Fruit fly (Drosophila melanogaster) whole organism, embryonic: ENCODE data around the gene Tsen54.

Experiments used
- CG10366 ChIP-seq: fragments of 200-800 bp; sonication (Bioruptor generic); IDR thresholded peaks from 2 replicates; pipeline ENCODE4 v1.3.6; 2022; ENCODE audit warnings: missing biosample characterization, missing genetic modification characterization
- CG10565 ChIP-seq: fragments of 200-800 bp; sonication (Bioruptor generic); optimal IDR thresholded peaks from 3 replicates; lab custom pipeline; 2016; ENCODE audit warnings: missing biosample characterization, mild to moderate bottlenecking, missing genetic modification characterization
- CG11247 ChIP-seq: fragments of 200-800 bp; sonication (Bioruptor generic); IDR thresholded peaks from 2 replicates; pipeline ENCODE4 v1.3.6; 2022; ENCODE audit warnings: missing biosample characterization, missing genetic modification characterization
- CG11398 ChIP-seq: fragments of 200-800 bp; sonication (Bioruptor generic); optimal IDR thresholded peaks from 2 replicates; lab custom pipeline; 2016; ENCODE audit warnings: missing biosample characterization, missing genetic modification characterization
- CG13894 ChIP-seq: fragments of 200-800 bp; sonication (Bioruptor generic); optimal IDR thresholded peaks from 3 replicates; lab custom pipeline; 2018; ENCODE audit warnings: missing biosample characterization, mild to moderate bottlenecking, missing genetic modification characterization, moderate library complexity
- CG14050 ChIP-seq: fragments of 200-800 bp; sonication (Bioruptor generic); IDR thresholded peaks from 3 replicates; pipeline ENCODE4 v1.3.6; 2022; ENCODE audit warnings: missing biosample characterization, missing genetic modification characterization
- CG1529 ChIP-seq: fragments of 200-800 bp; sonication (Bioruptor generic); optimal IDR thresholded peaks from 3 replicates; lab custom pipeline; 2018; ENCODE audit warnings: missing biosample characterization, missing genetic modification characterization
- CG1603 ChIP-seq: fragments of 200-800 bp; sonication (Bioruptor generic); optimal IDR thresholded peaks from 2 replicates; lab custom pipeline; 2019; ENCODE audit warnings: missing biosample characterization, mild to moderate bottlenecking, missing genetic modification characterization, moderate library complexity
- CG16815 ChIP-seq: fragments of 200-800 bp; sonication (Bioruptor generic); optimal IDR thresholded peaks from 3 replicates; lab custom pipeline; 2017; ENCODE audit warnings: missing biosample characterization, mild to moderate bottlenecking, missing genetic modification characterization
- CG17186 ChIP-seq: fragments of 200-800 bp; sonication (Bioruptor generic); optimal IDR thresholded peaks from 3 replicates; lab custom pipeline; 2017; ENCODE audit warnings: missing biosample characterization, missing genetic modification reagents, missing genetic modification characterization
- CG17328 ChIP-seq: fragments of 200-800 bp; sonication (Bioruptor generic); IDR thresholded peaks from 2 replicates; pipeline ENCODE4 v1.3.6; 2022; ENCODE audit warnings: missing biosample characterization, missing genetic modification characterization
- CG18011 ChIP-seq: fragments of 200-800 bp; sonication (Bioruptor generic); optimal IDR thresholded peaks from 2 replicates; lab custom pipeline; 2017; ENCODE audit warnings: missing biosample characterization, missing genetic modification characterization, mild to moderate bottlenecking, moderate library complexity, missing genotype
- CG18262 ChIP-seq: fragments of 200-800 bp; optimal IDR thresholded peaks from 3 replicates; lab custom pipeline; 2019; ENCODE audit warnings: missing biosample characterization, mild to moderate bottlenecking, missing genetic modification characterization, moderate library complexity
- CG18619 ChIP-seq: fragments of 200-800 bp; sonication (Bioruptor generic); optimal IDR thresholded peaks from 3 replicates; lab custom pipeline; 2017; ENCODE audit warnings: missing biosample characterization, mild to moderate bottlenecking, missing genetic modification characterization
- CG30403 ChIP-seq: fragments of 200-800 bp; sonication (Bioruptor generic); optimal IDR thresholded peaks from 3 replicates; lab custom pipeline; 2016; ENCODE audit warnings: missing biosample characterization, missing genetic modification characterization
- CG3065 ChIP-seq: fragments of 200-800 bp; sonication (Bioruptor generic); optimal IDR thresholded peaks from 2 replicates; lab custom pipeline; 2016; ENCODE audit warnings: missing biosample characterization, missing genetic modification characterization
- CG32772 ChIP-seq: fragments of 200-800 bp; sonication (Bioruptor generic); IDR thresholded peaks from 2 replicates; pipeline ENCODE4 v1.3.6; 2022; ENCODE audit warnings: missing biosample characterization, missing genetic modification characterization
- CG3995 ChIP-seq: fragments of 200-800 bp; sonication (Bioruptor generic); optimal IDR thresholded peaks from 3 replicates; lab custom pipeline; 2016; ENCODE audit warnings: missing biosample characterization, missing genetic modification characterization
- CG5953 ChIP-seq: fragments of 200-800 bp; sonication (Bioruptor generic); IDR thresholded peaks from 2 replicates; pipeline ENCODE4 v1.3.6; 2022; ENCODE audit warnings: missing biosample characterization, missing genetic modification characterization
- CG7556 ChIP-seq: fragments of 200-800 bp; sonication (Bioruptor generic); optimal IDR thresholded peaks from 2 replicates; lab custom pipeline; 2017; ENCODE audit warnings: missing biosample characterization, mild to moderate bottlenecking, missing genetic modification characterization
- CG8089 ChIP-seq: fragments of 200-800 bp; sonication (Bioruptor generic); optimal IDR thresholded peaks from 3 replicates; lab custom pipeline; 2016; ENCODE audit warnings: missing biosample characterization, missing genetic modification characterization
- CG8388 ChIP-seq: fragments of 200-800 bp; sonication (Bioruptor generic); optimal IDR thresholded peaks from 2 replicates; lab custom pipeline; 2019; ENCODE audit warnings: missing biosample characterization, mild to moderate bottlenecking, missing genetic modification characterization, moderate library complexity
- D19B ChIP-seq: fragments of 200-800 bp; sonication (Bioruptor generic); optimal IDR thresholded peaks from 2 replicates; lab custom pipeline; 2017; ENCODE audit warnings: missing biosample characterization, mild to moderate bottlenecking, missing genetic modification characterization
- Drgx ChIP-seq: fragments of 200-800 bp; sonication (Bioruptor generic); IDR thresholded peaks from 2 replicates; pipeline ENCODE4 v1.3.6; 2022; ENCODE audit warnings: missing biosample characterization, missing genetic modification characterization
- Eip74EF ChIP-seq, 2 experiments: fragments of 200-800 bp in 1 of 2; fragments of >200 bp in 1 of 2; sonication (Bioruptor generic) in 1 of 2; optimal IDR thresholded peaks; 2 replicates each; lab custom pipeline; 2017 to 2019; ENCODE audit warnings: missing biosample characterization in 2 of 2, missing genetic modification characterization in 2 of 2, mild to moderate bottlenecking in 1 of 2, moderate library complexity in 1 of 2
- HLH54F ChIP-seq: fragments of 200-800 bp; sonication (Bioruptor generic); optimal IDR thresholded peaks from 3 replicates; lab custom pipeline; 2016; ENCODE audit warnings: missing biosample characterization, missing genetic modification characterization
- Med ChIP-seq: fragments of 200-800 bp; sonication (Bioruptor generic); peaks from one replicate; lab custom pipeline; 2016; ENCODE audit warnings: missing biosample characterization, missing genetic modification characterization, mild to moderate bottlenecking, inconsistent platforms, moderate library complexity
- NC2β ChIP-seq: fragments of 200-800 bp; sonication (Bioruptor generic); optimal IDR thresholded peaks from 2 replicates; lab custom pipeline; 2016; ENCODE audit warnings: missing biosample characterization, missing genetic modification characterization
- NFAT ChIP-seq: fragments of 200-800 bp; sonication (Bioruptor generic); IDR thresholded peaks from 2 replicates; pipeline ENCODE4 v1.3.6; 2022; ENCODE audit warnings: missing biosample characterization, missing genetic modification characterization
- Ptx1 ChIP-seq: fragments of 200-800 bp; sonication (Bioruptor generic); IDR thresholded peaks from 2 replicates; pipeline ENCODE4 v1.3.6; 2022; ENCODE audit warnings: missing biosample characterization, missing genetic modification characterization
- ato ChIP-seq: fragments of 200-800 bp; sonication (Bioruptor generic); IDR thresholded peaks from 2 replicates; pipeline ENCODE4 v1.3.6; 2022; ENCODE audit warnings: missing biosample characterization, missing genetic modification characterization; ENCODE audit not compliant: partially characterized antibody
- chm ChIP-seq: fragments of 200-800 bp; sonication (Bioruptor generic); IDR thresholded peaks from 2 replicates; pipeline ENCODE4 v1.3.6; 2022; ENCODE audit warnings: missing biosample characterization, missing genetic modification characterization
- ci ChIP-seq: fragments of 200-800 bp; sonication (Bioruptor generic); IDR thresholded peaks from 3 replicates; pipeline ENCODE4 v1.3.6; 2022; ENCODE audit warnings: missing biosample characterization, missing genetic modification characterization
- dysf ChIP-seq: fragments of 200-800 bp; sonication (Bioruptor generic); IDR thresholded peaks from 3 replicates; pipeline ENCODE4 v1.3.6; 2022; ENCODE audit warnings: missing biosample characterization, missing genetic modification characterization
- en ChIP-seq: fragments of 200-800 bp; sonication (Bioruptor generic); optimal IDR thresholded peaks from 2 replicates; lab custom pipeline; 2016; ENCODE audit warnings: missing biosample characterization, missing genetic modification characterization
- grau ChIP-seq: fragments of 200-800 bp; optimal IDR thresholded peaks from 3 replicates; lab custom pipeline; 2019; ENCODE audit warnings: missing biosample characterization, mild to moderate bottlenecking, missing genetic modification characterization, moderate library complexity
- jing ChIP-seq: fragments of 200-800 bp; sonication (Bioruptor generic); optimal IDR thresholded peaks from 2 replicates; lab custom pipeline; 2018; ENCODE audit warnings: missing biosample characterization, mild to moderate bottlenecking, missing genetic modification characterization
- lov ChIP-seq, 2 experiments: fragments of 200-800 bp in 1 of 2; fragments of >200 bp in 1 of 2; sonication (Bioruptor generic) in 1 of 2; IDR thresholded peaks in 1 of 2; optimal IDR thresholded peaks in 1 of 2; 2 replicates in 1 of 2; 3 replicates in 1 of 2; pipeline versions ENCODE4 v1.3.6 to Lab custom; 2017 to 2022; ENCODE audit warnings: missing biosample characterization in 1 of 2, missing genetic modification characterization in 1 of 2
- nerfin-2 ChIP-seq: fragments of 200-800 bp; sonication (Bioruptor generic); IDR thresholded peaks from 2 replicates; pipeline ENCODE4 v1.3.6; 2022; ENCODE audit warnings: missing biosample characterization, missing genetic modification characterization; ENCODE audit not compliant: partially characterized antibody
- nmo ChIP-seq: fragments of 200-800 bp; sonication (Bioruptor generic); optimal IDR thresholded peaks from 2 replicates; lab custom pipeline; 2018; ENCODE audit warnings: missing biosample characterization, mild to moderate bottlenecking, missing genetic modification characterization, moderate library complexity
- ranshi ChIP-seq: fragments of 200-800 bp; sonication (Bioruptor generic); IDR thresholded peaks from 2 replicates; pipeline ENCODE4 v1.3.6; 2022; ENCODE audit warnings: missing biosample characterization, missing genetic modification characterization
- rib ChIP-seq: fragments of 200-800 bp; sonication (Bioruptor generic); IDR thresholded peaks from 2 replicates; pipeline ENCODE4 v1.3.6; 2022; ENCODE audit warnings: missing biosample characterization, missing genetic modification characterization
- row ChIP-seq: fragments of 200-800 bp; sonication (Bioruptor generic); IDR thresholded peaks from 3 replicates; pipeline ENCODE4 v1.3.6; 2022; ENCODE audit warnings: missing biosample characterization, missing genetic modification characterization
- sc ChIP-seq, 3 experiments: fragments of >200 bp in 2 of 3; fragments of 200-800 bp in 1 of 3; sonication (Bioruptor generic) in 1 of 3; optimal IDR thresholded peaks; 2 replicates in 2 of 3; 3 replicates in 1 of 3; lab custom pipeline; 2017; ENCODE audit warnings: mild to moderate bottlenecking in 1 of 3, missing biosample characterization in 1 of 3, missing genetic modification characterization in 1 of 3, missing genetic modification reagents in 1 of 3
- sens ChIP-seq: fragments of 200-800 bp; sonication (Bioruptor generic); peaks from one replicate; lab custom pipeline; 2016; ENCODE audit warnings: missing biosample characterization, missing genetic modification characterization
- slbo ChIP-seq: fragments of 200-800 bp; sonication (Bioruptor generic); IDR thresholded peaks from 2 replicates; pipeline ENCODE4 v1.3.6; 2022; ENCODE audit warnings: missing biosample characterization, missing genetic modification characterization
- slou ChIP-seq: fragments of 200-800 bp; sonication (Bioruptor generic); optimal IDR thresholded peaks from 3 replicates; lab custom pipeline; 2016; ENCODE audit warnings: missing biosample characterization, missing genetic modification characterization
- tup ChIP-seq: fragments of 200-800 bp; sonication (Bioruptor generic); optimal IDR thresholded peaks from 2 replicates; lab custom pipeline; 2016; ENCODE audit warnings: missing biosample characterization, mild to moderate bottlenecking, missing genetic modification characterization, moderate library complexity
- usp ChIP-seq: fragments of >200 bp; optimal IDR thresholded peaks from 2 replicates; lab custom pipeline; 2017; ENCODE audit warnings: missing biosample characterization, missing genetic modification characterization
- wor ChIP-seq: fragments of 200-800 bp; sonication (Bioruptor generic); IDR thresholded peaks from 2 replicates; pipeline ENCODE4 v1.3.6; 2022; ENCODE audit warnings: missing biosample characterization, missing genetic modification characterization
- z ChIP-seq: fragments of 200-800 bp; sonication (Bioruptor generic); IDR thresholded peaks from 3 replicates; pipeline ENCODE4 v1.3.6; 2022; ENCODE audit warnings: missing biosample characterization, missing genetic modification characterization

The Tsen54 gene

DNA sequence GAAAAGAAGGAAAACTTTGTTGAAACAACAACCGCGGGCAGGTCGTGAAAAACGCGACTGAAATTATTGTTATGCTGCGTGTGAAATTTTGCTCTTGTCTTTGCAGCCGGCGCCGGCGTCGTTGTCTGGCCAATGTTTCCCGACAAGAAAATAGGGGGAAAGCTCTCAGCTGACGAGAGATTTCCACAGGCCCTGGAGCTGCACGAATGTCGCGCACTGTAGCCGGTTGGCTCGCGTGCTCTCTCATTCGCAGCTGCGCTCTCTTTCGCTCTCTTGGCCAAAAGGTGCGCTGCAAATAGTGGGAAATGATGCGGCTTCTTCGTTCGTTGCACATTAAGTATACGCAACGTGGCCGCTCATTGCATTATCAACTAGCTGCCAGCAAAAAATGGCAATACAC, 42.1 kb downstream of the Tsen54 start, which contains the start of gene CG9760 (continued):
- TF ChIP-seq jing (GFP tag; lab: Kevin White, UChicago) = no peak
- TF ChIP-seq ato = no peak
- TF ChIP-seq tup (GFP tag; lab: Kevin White, UChicago) = no peak
- TF ChIP-seq CG8388 (GFP tag; lab: Kevin White, UChicago) = peak; percentile 34
- TF ChIP-seq CG18262 (tag; lab: Kevin White, UChicago) = no peak
- no peak for TF ChIP-seq nerfin-2 (GFP tag; lab: Robert Waterston, UW)
- TF ChIP-seq CG1603 = peak; percentile 46
- no peak for TF ChIP-seq CG18619 (GFP tag; lab: Kevin White, UChicago)
- TF ChIP-seq CG16815 (GFP tag; lab: Kevin White, UChicago) = no peak
- TF ChIP-seq CG13894 = no peak
- no peak for TF ChIP-seq D19B
- TF ChIP-seq CG17186 = no peak
- TF ChIP-seq CG3065 = no peak
- TF ChIP-seq Eip74EF (GFP tag; optimal IDR thresholded peaks at IDR 0.05; lab: Kevin White, UChicago) = no peak
- TF ChIP-seq CG5953 (GFP tag; lab: Robert Waterston, UW) = peak; percentile 44; the same call in 1 of the 2 replicates
- TF ChIP-seq CG17328 = peak; percentile 55
- TF ChIP-seq NFAT = 0 out of 2 replicates have a peak, but pooled peaks have one; percentile 12
- TF ChIP-seq ranshi (GFP tag; lab: Robert Waterston, UW) = 0 out of 2 replicates have a peak, but pooled peaks have one; percentile 7
- peak; percentile 34 for TF ChIP-seq CG10366
- no peak for TF ChIP-seq en (GFP tag; lab: Kevin White, UChicago)
- TF ChIP-seq CG3995 (GFP tag; lab: Kevin White, UChicago) = no peak
- no peak for TF ChIP-seq usp (GFP tag; lab: Kevin White, UChicago)

DNA sequence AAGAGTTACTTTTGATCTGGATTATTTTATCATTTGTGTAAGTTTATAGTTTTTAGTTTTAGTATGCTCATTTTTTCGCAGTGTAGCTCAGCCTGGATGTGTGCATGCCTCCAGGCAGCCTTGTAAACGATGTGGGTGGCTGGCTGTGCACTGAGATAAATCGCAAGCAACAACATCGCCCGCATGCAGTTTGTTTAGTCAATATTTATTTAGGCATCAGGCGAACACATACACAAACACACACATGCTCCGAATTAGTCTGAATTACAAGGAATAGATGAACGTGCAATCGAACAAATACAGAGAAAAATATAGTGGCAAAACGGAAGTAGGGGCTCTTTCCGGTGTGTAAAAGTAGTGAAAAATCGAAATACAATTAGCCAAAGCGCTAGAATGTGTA, 42.7 kb downstream of the Tsen54 start:
- TF ChIP-seq CG18011 (GFP tag; lab: Kevin White, UChicago) = no peak
- TF ChIP-seq Med (GFP tag; lab: Kevin White, UChicago) = peak; percentile 49
- TF ChIP-seq CG7556 = peak; percentile 31
- TF ChIP-seq NFAT = no peak
- peak; percentile 18 for TF ChIP-seq Drgx
- no peak for TF ChIP-seq sc (optimal IDR thresholded peaks at IDR 0.05; lab: Kevin White, UChicago)
- no peak for TF ChIP-seq sc (GFP tag; optimal IDR thresholded peaks at IDR 0.05; lab: Kevin White, UChicago)
- 0 out of 2 replicates have a peak, but pooled peaks have one; percentile 18 for TF ChIP-seq slbo (GFP tag; lab: Robert Waterston, UW)
- TF ChIP-seq NC2β (GFP tag; lab: Kevin White, UChicago) = no peak
- TF ChIP-seq HLH54F (GFP tag; lab: Kevin White, UChicago) = no peak
- no peak for TF ChIP-seq CG11398 (GFP tag; lab: Kevin White, UChicago)
- peak; percentile 68 for TF ChIP-seq sens
- no peak for TF ChIP-seq chm (GFP tag; lab: Robert Waterston, UW)
- 0 out of 3 replicates have a peak, but pooled peaks have one; percentile 20 for TF ChIP-seq dysf (GFP tag; lab: Robert Waterston, UW)
- no peak for TF ChIP-seq wor (GFP tag; lab: Robert Waterston, UW)
- TF ChIP-seq slou (GFP tag; lab: Kevin White, UChicago) = no peak
- no peak for TF ChIP-seq CG11247 (GFP tag; lab: Robert Waterston, UW)
- 0 out of 3 replicates have a peak, but pooled peaks have one; percentile 33 for TF ChIP-seq z (GFP tag; lab: Robert Waterston, UW)
- peak; percentile 13; the same call in 1 of the 3 replicates for TF ChIP-seq CG14050 (GFP tag; lab: Robert Waterston, UW)
- TF ChIP-seq row (GFP tag; lab: Robert Waterston, UW) = peak; percentile 13; the same call in 1 of the 3 replicates
- peak; percentile 11 for TF ChIP-seq CG30403 (GFP tag; lab: Kevin White, UChicago)
- TF ChIP-seq ci (GFP tag; lab: Robert Waterston, UW) = peak; percentile 46; the same call in 2 of the 3 replicates
- peak; percentile 11 for TF ChIP-seq grau
- no peak for TF ChIP-seq CG32772
- peak; percentile 36; the same call in 1 of the 2 replicates for TF ChIP-seq Ptx1 (GFP tag; lab: Robert Waterston, UW)
- TF ChIP-seq rib (GFP tag; lab: Robert Waterston, UW) = no peak
- peak; percentile 41 for TF ChIP-seq nmo
- no peak for TF ChIP-seq CG1529 (GFP tag; lab: Kevin White, UChicago)
- no peak for TF ChIP-seq CG8089 (GFP tag; lab: Kevin White, UChicago)
- no peak for TF ChIP-seq CG10565 (GFP tag; lab: Kevin White, UChicago)
- no peak for TF ChIP-seq lov (optimal IDR thresholded peaks at IDR 0.05; lab: Kevin White, UChicago)
- no peak for TF ChIP-seq lov (GFP tag; IDR thresholded peaks at IDR 0.05; lab: Robert Waterston, UW)
